Worm (Caenorhabditis elegans) whole organism, L4 larva: Measurements from ENCODE around the gene clec-208.

ENCODE experiments used
- ctbp-1 ChIP-seq: fragments of 200-800 bp; sonication (Bioruptor generic); IDR thresholded peaks from 2 replicates; pipeline ENCODE4 v1.3.6; 2022; ENCODE audit warnings: missing genetic modification reagents, missing genetic modification characterization, missing compliant biosample characterization
- nhr-76 ChIP-seq: fragments of 150-350 bp; optimal IDR thresholded peaks from 2 replicates; lab custom pipeline; 2014; ENCODE audit warnings: missing biosample characterization, missing genetic modification characterization
- skn-1 ChIP-seq: fragments of 150-350 bp; optimal IDR thresholded peaks from 2 replicates; lab custom pipeline; 2014; ENCODE audit warnings: missing biosample characterization, missing genetic modification characterization
- ztf-11 ChIP-seq: fragments of 150-350 bp; optimal IDR thresholded peaks from 2 replicates; lab custom pipeline; 2014; ENCODE audit warnings: missing biosample characterization, missing genetic modification characterization

ce11 chrV:2067419-2067818 lies 30.3 kb upstream of the clec-208 start:
- TF ChIP-seq skn-1 (tag; lab: Kevin White, UChicago) (no peak), ztf-11 (tag; lab: Kevin White, UChicago) (no peak), nhr-76 (tag; lab: Kevin White, UChicago) (no peak), ctbp-1 (GFP tag; lab: Robert Waterston, UW) (no peak)
